Fruit fly (Drosophila melanogaster): ENCODE measurements around the gene CG13994.

dm6 chr2L:6082157-6082645 is 19.4 kb downstream of the CG13994 start, which contains the start of gene Kr-h1:
- TF ChIP-seq CG8478 (optimal IDR thresholded peaks at IDR 0.05) (no peak), CTCF (optimal IDR thresholded peaks at IDR 0.05) (no peak)

All from S2 (cell line).